Fruit fly (Drosophila melanogaster): ENCODE data around the gene CG43084.
A peak's percentile ranks its signal among the peaks of the same experiment; 100 is the strongest.

Gene CG43084

dm6 chr3L:15675111-15675510 is 24.5 kb downstream of the CG43084 start (continued):
- peak; percentile 11 for TF ChIP-seq mam (GFP tag; optimal IDR thresholded peaks at IDR 0.05)
- TF ChIP-seq bsh (GFP tag; optimal IDR thresholded peaks at IDR 0.05), result peak in 1 of 2 experiments; percentile 91
- TF ChIP-seq bab2 (GFP tag; optimal IDR thresholded peaks at IDR 0.05), result peak; percentile 68
- peak; percentile 79 for TF ChIP-seq CG17328 (GFP tag; IDR thresholded peaks at IDR 0.05)
- peak; percentile 80; the same call in 1 of the 2 replicates for TF ChIP-seq ara (GFP tag; IDR thresholded peaks at IDR 0.05)
- TF ChIP-seq CG17359 (tag; optimal IDR thresholded peaks at IDR 0.05), result peak; percentile 52
- peak; percentile 72 for TF ChIP-seq croc (GFP tag; conservative IDR thresholded peaks at IDR 0.05)
- no peak for TF ChIP-seq CG9797 (GFP tag; optimal IDR thresholded peaks at IDR 0.05)
- peak; percentile 92 for TF ChIP-seq CG1603 (tag; optimal IDR thresholded peaks at IDR 0.05)
- TF ChIP-seq klu (GFP tag; IDR thresholded peaks at IDR 0.05), result no peak
- no peak for TF ChIP-seq CG6272 (GFP tag; IDR thresholded peaks at IDR 0.05)
- TF ChIP-seq Hmx (GFP tag; optimal IDR thresholded peaks at IDR 0.05), result no peak
- TF ChIP-seq CG17568 (GFP tag; optimal IDR thresholded peaks at IDR 0.05), result peak; percentile 38
- no peak for TF ChIP-seq mirr (GFP tag; optimal IDR thresholded peaks at IDR 0.05)
- no peak for TF ChIP-seq CG2116 (GFP tag; optimal IDR thresholded peaks at IDR 0.05)
- no peak for TF ChIP-seq sima (GFP tag; optimal IDR thresholded peaks at IDR 0.05)
- TF ChIP-seq shn (GFP tag; optimal IDR thresholded peaks at IDR 0.05), result peak; percentile 26
- TF ChIP-seq CG12769 (tag; optimal IDR thresholded peaks at IDR 0.05), result peak; percentile 5
- no peak for TF ChIP-seq her (GFP tag; optimal IDR thresholded peaks at IDR 0.05)
- TF ChIP-seq CG8765 (GFP tag; IDR thresholded peaks at IDR 0.05), result peak; percentile 65; the same call in 1 of the 2 replicates
- TF ChIP-seq jing (GFP tag; optimal IDR thresholded peaks at IDR 0.05), result peak; percentile 50
- TF ChIP-seq lab (GFP tag; optimal IDR thresholded peaks at IDR 0.05), result peak; percentile 7
- TF ChIP-seq Atf-2 (GFP tag; optimal IDR thresholded peaks at IDR 0.05), result peak; percentile 54
- TF ChIP-seq Deaf1 (tag; optimal IDR thresholded peaks at IDR 0.05), result peak; percentile 15
- TF ChIP-seq CG9215 (GFP tag; IDR thresholded peaks at IDR 0.05), result 0 out of 2 replicates have a peak, but pooled peaks have one; percentile 13
- TF ChIP-seq CG11504 (tag; optimal IDR thresholded peaks at IDR 0.05), result peak; percentile 60
- peak; percentile 81 for TF ChIP-seq CG6254 (GFP tag; optimal IDR thresholded peaks at IDR 0.05)
- no peak for TF ChIP-seq Max (GFP tag; optimal IDR thresholded peaks at IDR 0.05)
- no peak for TF ChIP-seq Nf-YC (tag; optimal IDR thresholded peaks at IDR 0.05)
- TF ChIP-seq CG12391 (tag; optimal IDR thresholded peaks at IDR 0.05), result peak; percentile 83
- TF ChIP-seq slp2 (GFP tag; optimal IDR thresholded peaks at IDR 0.05), result peak; percentile 53
- TF ChIP-seq CG16779 (GFP tag; IDR thresholded peaks at IDR 0.05), result no peak
- TF ChIP-seq H2.0 (GFP tag; IDR thresholded peaks at IDR 0.05), result peak; percentile 30; the same call in 1 of the 2 replicates
- peak; percentile 80 for TF ChIP-seq unpg (GFP tag; optimal IDR thresholded peaks at IDR 0.05)
- no peak for TF ChIP-seq scrt (GFP tag; optimal IDR thresholded peaks at IDR 0.05)
- peak; percentile 73 for TF ChIP-seq CG6689 (GFP tag; IDR thresholded peaks at IDR 0.05)
- peak; percentile 56 for TF ChIP-seq dmrt99B (tag; optimal IDR thresholded peaks at IDR 0.05)
- peak; percentile 70 for TF ChIP-seq grau (tag; optimal IDR thresholded peaks at IDR 0.05)
- TF ChIP-seq CG30403 (GFP tag; optimal IDR thresholded peaks at IDR 0.05), result peak; percentile 65
- peak; percentile 54; the same call in 1 of the 2 replicates for TF ChIP-seq dan (GFP tag; IDR thresholded peaks at IDR 0.05)
- peak; percentile 53 for TF ChIP-seq tup (GFP tag; optimal IDR thresholded peaks at IDR 0.05)
- no peak for TF ChIP-seq ERR (GFP tag; optimal IDR thresholded peaks at IDR 0.05)
- peak; percentile 83 for TF ChIP-seq CG33557 (GFP tag; optimal IDR thresholded peaks at IDR 0.05)
- TF ChIP-seq fd96Cb (tag; optimal IDR thresholded peaks at IDR 0.05), result peak; percentile 78
- TF ChIP-seq CkIIα-i1 (GFP tag; IDR thresholded peaks at IDR 0.05), result no peak
- TF ChIP-seq tin (GFP tag; optimal IDR thresholded peaks at IDR 0.05), result peak; percentile 78
- TF ChIP-seq ranshi (GFP tag; IDR thresholded peaks at IDR 0.05), result peak; percentile 12; the same call in 1 of the 2 replicates
- peak; percentile 78 for TF ChIP-seq Blimp-1 (GFP tag; optimal IDR thresholded peaks at IDR 0.05)
- peak; percentile 43; the same call in 1 of the 3 replicates for TF ChIP-seq CG34422 (GFP tag; IDR thresholded peaks at IDR 0.05)
- TF ChIP-seq BEAF-32 (GFP tag; optimal IDR thresholded peaks at IDR 0.05), result no peak

All from whole organism, embryonic.